Worm (Caenorhabditis elegans): ENCODE data around the gene C42C1.9.

The C42C1.9 gene

ce11 chrIV:12334142-12334541, 44.9 kb downstream of the C42C1.9 start:
- TF ChIP-seq lin-11 (tag; optimal IDR thresholded peaks at IDR 0.05) (no peak), Y22D7AL.16 (tag; optimal IDR thresholded peaks at IDR 0.05) (no peak), pqm-1 (tag; optimal IDR thresholded peaks at IDR 0.05) (no peak), ceh-19 (GFP tag; optimal IDR thresholded peaks at IDR 0.05) (no peak), C08G9.2 (tag; optimal IDR thresholded peaks at IDR 0.05) (no peak), hlh-30 (tag; optimal IDR thresholded peaks at IDR 0.05; ENCODE audit: insufficient read depth) (no peak), hlh-13 (GFP tag; optimal IDR thresholded peaks at IDR 0.05) (no peak), zip-5 (tag; optimal IDR thresholded peaks at IDR 0.05) (no peak)

- TF ChIP-seq sox-2 (GFP tag; IDR thresholded peaks at IDR 0.05) (no peak), ets-4 (tag; optimal IDR thresholded peaks at IDR 0.05) (no peak), hlh-6 (tag; optimal IDR thresholded peaks at IDR 0.05) (no peak), ceh-19 (GFP tag; optimal IDR thresholded peaks at IDR 0.05) (no peak), unc-3 (GFP tag; conservative IDR thresholded peaks at IDR 0.05) (no peak), unc-3 (tag; optimal IDR thresholded peaks at IDR 0.05) (no peak), zip-5 (tag; optimal IDR thresholded peaks at IDR 0.05) (no peak), sdc-2 (tag; optimal IDR thresholded peaks at IDR 0.05) (no peak), hlh-13 (GFP tag; optimal IDR thresholded peaks at IDR 0.05) (no peak), ceh-45 (GFP tag; IDR thresholded peaks at IDR 0.05) (no peak), pqm-1 (tag; optimal IDR thresholded peaks at IDR 0.05) (no peak), C08G9.2 (tag; optimal IDR thresholded peaks at IDR 0.05) (no peak), ceh-6 (GFP tag; optimal IDR thresholded peaks at IDR 0.05) (no peak), dve-1 (tag; optimal IDR thresholded peaks at IDR 0.05) (no peak), fax-1 (tag; optimal IDR thresholded peaks at IDR 0.05) (no peak), tbx-7 (tag; optimal IDR thresholded peaks at IDR 0.05) (no peak), ceh-9 (tag; optimal IDR thresholded peaks at IDR 0.05) (no peak), pros-1 (tag; optimal IDR thresholded peaks at IDR 0.05) (no peak)
Measured at ce11 chrIV:12334708-12335107, 45.5 kb downstream of the C42C1.9 start.

- TF ChIP-seq nfya-1 (tag; optimal IDR thresholded peaks at IDR 0.05) (peak; percentile 30), tbx-7 (tag; optimal IDR thresholded peaks at IDR 0.05) (no peak), eyg-1 (tag; optimal IDR thresholded peaks at IDR 0.05) (no peak), ceh-18 (tag; optimal IDR thresholded peaks at IDR 0.05) (peak; percentile 36), tbx-2 (tag; optimal IDR thresholded peaks at IDR 0.05) (peak; percentile 21), rnt-1 (tag; optimal IDR thresholded peaks at IDR 0.05) (peak; percentile 30)
Measured at ce11 chrIV:12335248-12335647, 46.0 kb downstream of the C42C1.9 start.

ce11 chrIV:12335798-12336197, 46.5 kb downstream of the C42C1.9 start, which contains the start of gene F19B6.1:
TSS of gene F19B6.1 (minus strand) at chrIV:12336075.
- no peak for TF ChIP-seq fkh-10 (GFP tag; optimal IDR thresholded peaks at IDR 0.05)
- TF ChIP-seq pat-9 (tag; optimal IDR thresholded peaks at IDR 0.05): no peak
- TF ChIP-seq rnt-1 (tag; optimal IDR thresholded peaks at IDR 0.05): no peak
- TF ChIP-seq ztf-16 (tag; optimal IDR thresholded peaks at IDR 0.05): no peak
- no peak for TF ChIP-seq hlh-6 (tag; optimal IDR thresholded peaks at IDR 0.05)
- no peak for TF ChIP-seq unc-42 (tag; optimal IDR thresholded peaks at IDR 0.05)

- TF ChIP-seq ama-1 (optimal IDR thresholded peaks at IDR 0.05) (no peak), ahr-1 (tag; optimal IDR thresholded peaks at IDR 0.05) (no peak), lin-11 (tag; optimal IDR thresholded peaks at IDR 0.05) (no peak), ceh-18 (tag; optimal IDR thresholded peaks at IDR 0.05) (no peak), syd-9 (tag; optimal IDR thresholded peaks at IDR 0.05) (no peak), lim-6 (tag; optimal IDR thresholded peaks at IDR 0.05) (no peak), zip-5 (tag; optimal IDR thresholded peaks at IDR 0.05) (no peak)
Measured at ce11 chrIV:12336893-12337627, 47.8 kb downstream of the C42C1.9 start, which contains the start of the genes F19B6.10 and wht-5. TSS of gene F19B6.10 (plus strand) at chrIV:12337193. TSS of gene wht-5 (plus strand) at chrIV:12337577.
